Worm (Caenorhabditis elegans) whole organism, L4 larva: Measurements from ENCODE around the gene snf-7.

Experiments
- D1046.2 ChIP-seq: fragments of 200-800 bp; sonication (Bioruptor generic); IDR thresholded peaks from 2 replicates; pipeline ENCODE4 v1.3.6; 2022; ENCODE audit warnings: missing genetic modification characterization, missing compliant biosample characterization
- F37D6.2 ChIP-seq: sonication (generic microtip); optimal IDR thresholded peaks from 2 replicates; lab custom pipeline; 2016; ENCODE audit warnings: mild to moderate bottlenecking, missing genetic modification characterization, missing compliant biosample characterization
- F44E2.7 ChIP-seq: fragments of 200-800 bp; sonication (Bioruptor generic); IDR thresholded peaks from 2 replicates; pipeline ENCODE4 v2.1.2; 2022; ENCODE audit warnings: missing genetic modification characterization, missing compliant biosample characterization
- R02D3.7 ChIP-seq: fragments of 150-350 bp; sonication (generic microtip); optimal IDR thresholded peaks from 3 replicates; lab custom pipeline; 2014; ENCODE audit warnings: missing biosample characterization, missing genetic modification characterization
- T26A8.4 ChIP-seq: fragments of 200-800 bp; sonication (Bioruptor generic); IDR thresholded peaks from 2 replicates; pipeline ENCODE4 v1.3.6; 2022; ENCODE audit warnings: missing genetic modification characterization, missing compliant biosample characterization
- Y105C5A.15 ChIP-seq: fragments of 200-800 bp; sonication (Bioruptor generic); IDR thresholded peaks from 2 replicates; pipeline ENCODE4 v1.3.6; 2022; ENCODE audit warnings: missing genetic modification characterization, missing compliant biosample characterization
- Y48G9A.11 ChIP-seq: fragments of 200-800 bp; sonication (Bioruptor generic); IDR thresholded peaks from 2 replicates; pipeline ENCODE4 v1.3.6; 2022; ENCODE audit warnings: missing genetic modification reagents, missing genetic modification characterization, missing compliant biosample characterization
- ceh-28 ChIP-seq: fragments of 150-350 bp; optimal IDR thresholded peaks from 2 replicates; lab custom pipeline; 2014; ENCODE audit warnings: missing biosample characterization, missing genetic modification reagents, missing genetic modification characterization
- cey-2 ChIP-seq: sonication (generic microtip); optimal IDR thresholded peaks from 3 replicates; lab custom pipeline; 2017; ENCODE audit warnings: missing genetic modification characterization, mild to moderate bottlenecking, missing compliant biosample characterization, antibody characterized with exemption, borderline replicate concordance; ENCODE audit not compliant: insufficient read depth
- ctbp-1 ChIP-seq: fragments of 200-800 bp; sonication (Bioruptor generic); IDR thresholded peaks from 2 replicates; pipeline ENCODE4 v1.3.6; 2022; ENCODE audit warnings: missing genetic modification reagents, missing genetic modification characterization, missing compliant biosample characterization
- daf-19 ChIP-seq: fragments of 200-800 bp; sonication (Bioruptor generic); conservative IDR thresholded peaks from 2 replicates; pipeline ENCODE4 v1.3.6; 2022; ENCODE audit warnings: missing genetic modification characterization, missing compliant biosample characterization
- dmd-6 ChIP-seq: fragments of 200-800 bp; sonication (Bioruptor generic); IDR thresholded peaks from 2 replicates; pipeline ENCODE4 v1.3.6; 2022; ENCODE audit warnings: missing genetic modification reagents, missing genetic modification characterization, missing compliant biosample characterization
- dmd-8 ChIP-seq: fragments of 200-800 bp; sonication (Bioruptor generic); IDR thresholded peaks from 2 replicates; pipeline ENCODE4 v1.3.6; 2022; ENCODE audit warnings: missing genetic modification characterization, missing compliant biosample characterization
- dmd-9 ChIP-seq: fragments of 200-800 bp; sonication (Bioruptor generic); IDR thresholded peaks from 2 replicates; pipeline ENCODE4 v1.3.6; 2022; ENCODE audit warnings: missing genetic modification reagents, missing genetic modification characterization, missing compliant biosample characterization
- dpl-1 ChIP-seq: fragments of 150-350 bp; optimal IDR thresholded peaks from 2 replicates; lab custom pipeline; 2014; ENCODE audit warnings: missing biosample characterization, missing genetic modification reagents, missing genetic modification characterization
- duxl-1 ChIP-seq: sonication (generic microtip); optimal IDR thresholded peaks from 2 replicates; lab custom pipeline; 2016; ENCODE audit warnings: mild to moderate bottlenecking, missing genetic modification characterization, moderate library complexity, missing compliant biosample characterization; ENCODE audit not compliant: poor library complexity
- egl-43 ChIP-seq: fragments of 200-800 bp; sonication (Bioruptor generic); IDR thresholded peaks from 2 replicates; pipeline ENCODE4 v1.3.6; 2022; ENCODE audit warnings: missing genetic modification reagents, missing genetic modification characterization, missing compliant biosample characterization
- hlh-30 ChIP-seq: sonication (generic microtip); optimal IDR thresholded peaks from 2 replicates; lab custom pipeline; 2017; ENCODE audit warnings: antibody characterized with exemption, mild to moderate bottlenecking, missing genetic modification characterization, missing compliant biosample characterization; ENCODE audit not compliant: insufficient read depth
- hmg-1.1 ChIP-seq: fragments of 200-800 bp; sonication (Bioruptor generic); IDR thresholded peaks from 2 replicates; pipeline ENCODE4 v1.3.6; 2022; ENCODE audit warnings: missing genetic modification reagents, missing genetic modification characterization, missing compliant biosample characterization
- jun-1 ChIP-seq: fragments of 150-350 bp; optimal IDR thresholded peaks from 2 replicates; lab custom pipeline; 2014; ENCODE audit warnings: missing biosample characterization, missing genetic modification reagents, missing genetic modification characterization
- lim-7 ChIP-seq: fragments of 200-800 bp; sonication (Bioruptor generic); IDR thresholded peaks from 2 replicates; pipeline ENCODE4 v1.3.6; 2022; ENCODE audit warnings: missing genetic modification characterization, missing compliant biosample characterization
- lin-13 ChIP-seq: fragments of 150-350 bp; optimal IDR thresholded peaks from 2 replicates; lab custom pipeline; 2014; ENCODE audit warnings: missing biosample characterization, missing genetic modification reagents, missing genetic modification characterization
- lin-38 ChIP-seq: fragments of 200-800 bp; sonication (Bioruptor generic); IDR thresholded peaks from 2 replicates; pipeline ENCODE4 v1.3.6; 2022; ENCODE audit warnings: missing genetic modification reagents, missing genetic modification characterization, missing compliant biosample characterization
- lin-39 ChIP-seq: fragments of 150-350 bp; optimal IDR thresholded peaks from 2 replicates; lab custom pipeline; 2014; ENCODE audit warnings: missing biosample characterization, missing genetic modification reagents, missing genetic modification characterization
- lsy-2 ChIP-seq, 2 experiments: fragments of 150-350 bp in 1 of 2; sonication (generic microtip) in 1 of 2; optimal IDR thresholded peaks; 2 replicates each; lab custom pipeline; 2014 to 2017; ENCODE audit warnings: missing biosample characterization in 2 of 2, missing genetic modification characterization in 2 of 2
- mdl-1 ChIP-seq, 2 experiments: fragments of 150-350 bp in 1 of 2; sonication (generic microtip) in 1 of 2; optimal IDR thresholded peaks; 2 replicates each; lab custom pipeline; 2014 to 2017; ENCODE audit warnings: missing biosample characterization in 2 of 2, missing genetic modification characterization in 2 of 2
- mes-2 ChIP-seq: sonication (generic microtip); optimal IDR thresholded peaks from 2 replicates; lab custom pipeline; 2016; ENCODE audit warnings: missing genotype, mild to moderate bottlenecking, missing genetic modification characterization, missing compliant biosample characterization; ENCODE audit not compliant: poor library complexity, severe bottlenecking
- mxl-3 ChIP-seq: fragments of 200-800 bp; sonication (Bioruptor generic); optimal IDR thresholded peaks from 2 replicates; lab custom pipeline; 2018; ENCODE audit warnings: mild to moderate bottlenecking, missing genetic modification characterization, missing compliant biosample characterization
- nhr-10 ChIP-seq: fragments of 150-350 bp; optimal IDR thresholded peaks from 2 replicates; lab custom pipeline; 2014; ENCODE audit warnings: missing biosample characterization, missing genetic modification characterization
- nhr-102 ChIP-seq: sonication (generic microtip); optimal IDR thresholded peaks from 2 replicates; lab custom pipeline; 2016; ENCODE audit warnings: mild to moderate bottlenecking, missing genetic modification characterization, moderate library complexity, missing compliant biosample characterization
- nhr-237 ChIP-seq: sonication (generic microtip); optimal IDR thresholded peaks from 2 replicates; lab custom pipeline; 2017; ENCODE audit warnings: missing biosample characterization, missing genetic modification characterization
- nhr-25 ChIP-seq: sonication (generic microtip); optimal IDR thresholded peaks from 2 replicates; lab custom pipeline; 2017; ENCODE audit warnings: missing genetic modification characterization, mild to moderate bottlenecking, missing compliant biosample characterization, antibody characterized with exemption, moderate library complexity, borderline replicate concordance; ENCODE audit not compliant: insufficient read depth
- nhr-41 ChIP-seq: fragments of 200-800 bp; sonication (Bioruptor generic); IDR thresholded peaks from 2 replicates; pipeline ENCODE4 v1.3.6; 2022; ENCODE audit warnings: missing genetic modification reagents, missing genetic modification characterization, missing compliant biosample characterization
- nhr-42 ChIP-seq: fragments of 200-800 bp; sonication (Bioruptor generic); IDR thresholded peaks from 2 replicates; pipeline ENCODE4 v1.3.6; 2022; ENCODE audit warnings: missing genetic modification characterization, missing compliant biosample characterization
- nhr-48 ChIP-seq: sonication (generic microtip); optimal IDR thresholded peaks from 2 replicates; lab custom pipeline; 2016; ENCODE audit warnings: mild to moderate bottlenecking, missing genetic modification characterization, missing compliant biosample characterization
- pqm-1 ChIP-seq: sonication (generic microtip); optimal IDR thresholded peaks from 2 replicates; lab custom pipeline; 2017; ENCODE audit warnings: missing biosample characterization, missing genetic modification characterization
- sdz-12 ChIP-seq: fragments of 200-800 bp; sonication (Bioruptor generic); optimal IDR thresholded peaks from 2 replicates; lab custom pipeline; 2018; ENCODE audit warnings: mild to moderate bottlenecking, missing genetic modification characterization, missing compliant biosample characterization
- snpc-1.2 ChIP-seq: fragments of 200-800 bp; sonication (Bioruptor generic); IDR thresholded peaks from 2 replicates; pipeline ENCODE4 v1.3.6; 2022; ENCODE audit warnings: missing genetic modification reagents, missing genetic modification characterization, missing compliant biosample characterization
- spr-1 ChIP-seq: sonication (generic microtip); optimal IDR thresholded peaks from 2 replicates; lab custom pipeline; 2016; ENCODE audit warnings: mild to moderate bottlenecking, missing genetic modification characterization, missing compliant biosample characterization
- tra-1 ChIP-seq: fragments of 200-800 bp; sonication (Bioruptor generic); IDR thresholded peaks from 2 replicates; pipeline ENCODE4 v1.3.6; 2022; ENCODE audit warnings: missing genetic modification reagents, missing genetic modification characterization, missing compliant biosample characterization
- unc-130 ChIP-seq: sonication (generic microtip); optimal IDR thresholded peaks from 2 replicates; lab custom pipeline; 2016; ENCODE audit warnings: missing genetic modification reagents, missing genetic modification characterization, missing compliant biosample characterization
- unc-62 ChIP-seq, 3 experiments: fragments of 150-350 bp in 1 of 3; sonication (generic microtip); optimal IDR thresholded peaks in 2 of 3; peaks in 1 of 3; 1 replicate in 1 of 3; 2 replicates in 2 of 3; lab custom pipeline; 2014 to 2017; ENCODE audit warnings: missing biosample characterization in 3 of 3, missing genetic modification characterization in 3 of 3, missing genetic modification reagents in 3 of 3, missing genotype in 1 of 3
- vab-7 ChIP-seq: fragments of 200-800 bp; sonication (Bioruptor generic); IDR thresholded peaks from 2 replicates; pipeline ENCODE4 v1.3.6; 2022; ENCODE audit warnings: missing genetic modification reagents, missing genetic modification characterization, missing compliant biosample characterization
- zfp-2 ChIP-seq: sonication (generic microtip); optimal IDR thresholded peaks from 2 replicates; lab custom pipeline; 2016; ENCODE audit warnings: mild to moderate bottlenecking, missing genetic modification characterization, missing compliant biosample characterization
- zip-2 ChIP-seq: fragments of 150-350 bp; optimal IDR thresholded peaks from 2 replicates; lab custom pipeline; 2014; ENCODE audit warnings: missing biosample characterization, missing genetic modification characterization
- ztf-11 ChIP-seq: fragments of 150-350 bp; optimal IDR thresholded peaks from 2 replicates; lab custom pipeline; 2014; ENCODE audit warnings: missing biosample characterization, missing genetic modification characterization
- ztf-7 ChIP-seq: fragments of 150-350 bp; optimal IDR thresholded peaks from 2 replicates; lab custom pipeline; 2014; ENCODE audit warnings: missing biosample characterization, missing genetic modification characterization

Gene snf-7

DNA sequence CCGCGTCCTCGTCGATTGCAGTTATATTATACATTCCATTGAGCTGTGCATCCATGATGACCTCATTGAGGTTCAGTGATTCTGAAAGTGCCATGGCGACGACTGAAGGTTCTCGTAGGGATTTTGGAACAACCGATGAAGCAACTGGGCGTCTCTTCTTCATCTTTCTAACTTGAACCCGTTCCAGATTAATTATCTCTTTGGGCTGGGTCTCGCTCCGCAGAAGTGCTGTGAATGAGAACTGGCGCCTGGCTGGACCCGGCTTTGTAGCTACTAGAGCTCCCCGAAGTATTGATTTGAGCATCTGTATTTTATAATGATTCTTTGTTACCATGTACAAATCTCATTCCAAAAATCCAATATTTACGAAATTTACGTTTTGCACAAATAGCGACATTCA, 27.7 kb upstream of the snf-7 start, which contains the start of gene ZK1010.2 (continued):
- TF ChIP-seq jun-1 (tag; lab: Kevin White, UChicago) (no peak), T26A8.4 (GFP tag; lab: Robert Waterston, UW) (0 out of 2 replicates have a peak, but pooled peaks have one; percentile 40), ceh-28 (tag; lab: Kevin White, UChicago) (no peak), Y48G9A.11 (GFP tag; lab: Robert Waterston, UW) (peak; percentile 66), nhr-42 (GFP tag; lab: Robert Waterston, UW) (no peak), sdz-12 (no peak), cey-2 (tag; lab: Kevin White, UChicago) (no peak), F37D6.2 (tag; lab: Kevin White, UChicago) (no peak), nhr-237 (tag; lab: Kevin White, UChicago) (no peak), lsy-2 (tag; optimal IDR thresholded peaks at IDR 0.05; lab: Kevin White, UChicago) (peak in 1 of 2 experiments; percentile 20), spr-1 (peak; percentile 25), nhr-48 (tag; lab: Kevin White, UChicago) (no peak), lim-7 (no peak), D1046.2 (GFP tag; lab: Robert Waterston, UW) (0 out of 2 replicates have a peak, but pooled peaks have one; percentile 57), lin-39 (tag; lab: Kevin White, UChicago) (no peak), daf-19 (GFP tag; lab: Robert Waterston, UW) (no peak), Y105C5A.15 (0 out of 2 replicates have a peak, but pooled peaks have one; percentile 43)

DNA sequence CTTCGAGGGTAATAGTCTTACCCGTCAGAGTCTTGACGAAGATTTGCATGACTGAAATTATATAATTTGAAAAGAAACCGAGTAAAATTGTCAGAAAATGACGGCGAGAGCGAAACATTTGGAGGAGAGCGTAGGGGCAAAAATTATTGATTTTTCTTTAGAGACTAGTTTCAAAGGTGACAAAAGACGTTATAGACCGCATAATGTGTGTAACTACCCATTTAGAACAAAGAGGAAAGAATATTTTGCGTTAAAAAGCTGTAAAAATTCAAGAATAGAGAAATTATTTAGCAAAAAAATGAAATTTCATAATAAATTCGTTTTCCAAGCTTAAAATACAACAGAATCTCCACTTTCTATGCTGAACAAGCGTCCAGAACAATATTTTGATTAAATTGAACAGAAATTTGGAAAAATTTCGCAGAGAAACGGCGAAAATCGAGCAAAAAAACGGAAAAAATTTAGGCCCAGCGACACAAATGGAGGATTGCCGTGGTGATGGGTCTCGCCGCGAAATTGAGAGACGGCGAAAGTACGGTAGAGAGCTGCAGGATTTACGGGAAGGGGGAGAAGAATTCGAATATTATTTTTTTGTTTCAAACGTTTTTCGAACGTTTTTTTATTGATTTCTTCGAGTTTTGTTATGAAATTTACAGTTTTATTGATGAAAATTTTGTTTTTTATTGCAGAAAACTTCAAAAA, 26.6 kb upstream of the snf-7 start, which contains the start of the genes ubq-2 and frg-1:
ubq-2 (minus strand) TSS at position 51 of the 702 bp plus-strand sequence.
frg-1 (plus strand) TSS at position 690 of the 702 bp plus-strand sequence.
- TF ChIP-seq nhr-25 (peak; percentile 21), nhr-102 (tag; lab: Kevin White, UChicago) (peak; percentile 77), nhr-41 (GFP tag; lab: Robert Waterston, UW) (no peak), egl-43 (GFP tag; lab: Robert Waterston, UW) (peak; percentile 51; the same call in 1 of the 2 replicates), dpl-1 (GFP tag; lab: Kevin White, UChicago) (peak; percentile 83), dmd-8 (GFP tag; lab: Robert Waterston, UW) (no peak), ztf-7 (tag; lab: Kevin White, UChicago) (peak; percentile 79), zfp-2 (tag; lab: Kevin White, UChicago) (peak; percentile 43), hlh-30 (peak; percentile 74), vab-7 (GFP tag; lab: Robert Waterston, UW) (no peak), unc-62 (GFP tag; optimal IDR thresholded peaks at IDR 0.05 in 1 of 2; lab: Kevin White, UChicago) (peak in 1 of 2 experiments; percentile 57), unc-62 (tag; optimal IDR thresholded peaks at IDR 0.05; lab: Kevin White, UChicago) (no peak), lin-38 (GFP tag; lab: Robert Waterston, UW) (peak; percentile 88), dmd-6 (GFP tag; lab: Robert Waterston, UW) (peak; percentile 67), duxl-1 (peak; percentile 58), dmd-9 (GFP tag; lab: Robert Waterston, UW) (no peak), ztf-11 (no peak), snpc-1.2 (GFP tag; lab: Robert Waterston, UW) (0 out of 2 replicates have a peak, but pooled peaks have one; percentile 42), ctbp-1 (GFP tag; lab: Robert Waterston, UW) (peak; percentile 74), unc-130 (GFP tag; lab: Kevin White, UChicago) (peak; percentile 43), hmg-1.1 (GFP tag; lab: Robert Waterston, UW) (peak; percentile 83), zip-2 (peak; percentile 2), F44E2.7 (no peak), lim-7 (no peak), nhr-10 (tag; lab: Kevin White, UChicago) (no peak), lin-13 (GFP tag; lab: Kevin White, UChicago) (peak; percentile 79), pqm-1 (tag; lab: Kevin White, UChicago) (no peak), mxl-3 (no peak), R02D3.7 (peak; percentile 96), mes-2 (tag; lab: Kevin White, UChicago) (peak; percentile 93), mdl-1 (tag; optimal IDR thresholded peaks at IDR 0.05; lab: Kevin White, UChicago) (peak in 1 of 2 experiments; percentile 32), cey-2 (tag; lab: Kevin White, UChicago) (no peak), lsy-2 (tag; optimal IDR thresholded peaks at IDR 0.05; lab: Kevin White, UChicago) (peak; percentile 99 to 100), tra-1 (GFP tag; lab: Robert Waterston, UW) (no peak; the same call in 1 of the 2 replicates)
